Worm (Caenorhabditis elegans): Measurements from ENCODE around the gene fut-8.

The fut-8 gene

ce11 chrV:6016097-6016496 lies 25.8 kb upstream of the fut-8 start:
- TF ChIP-seq mep-1 (tag; optimal IDR thresholded peaks at IDR 0.05) = no peak
- no peak for TF ChIP-seq unc-120 (tag; optimal IDR thresholded peaks at IDR 0.05; ENCODE audit: poor library complexity, severe bottlenecking)
- TF ChIP-seq ham-2 (GFP tag; optimal IDR thresholded peaks at IDR 0.05) = no peak
- TF ChIP-seq ceh-39 (tag; optimal IDR thresholded peaks at IDR 0.05) = no peak
- no peak for TF ChIP-seq snpc-4 (tag; optimal IDR thresholded peaks at IDR 0.05)
- no peak for TF ChIP-seq flh-1 (GFP tag; optimal IDR thresholded peaks at IDR 0.05)
- TF ChIP-seq nhr-28 (tag; optimal IDR thresholded peaks at IDR 0.05) = no peak
- no peak for TF ChIP-seq hlh-1 (tag; optimal IDR thresholded peaks at IDR 0.05)
- TF ChIP-seq unc-39 (tag; optimal IDR thresholded peaks at IDR 0.05) = no peak
- TF ChIP-seq ceh-83 (GFP tag; optimal IDR thresholded peaks at IDR 0.05) = no peak
- no peak for TF ChIP-seq lin-13 (tag; optimal IDR thresholded peaks at IDR 0.05)
- no peak for TF ChIP-seq bed-3 (GFP tag; optimal IDR thresholded peaks at IDR 0.05)
- TF ChIP-seq nhr-76 (tag; optimal IDR thresholded peaks at IDR 0.05) = no peak
- no peak for TF ChIP-seq ceh-43 (GFP tag; optimal IDR thresholded peaks at IDR 0.05)
- no peak for TF ChIP-seq sem-2 (GFP tag; optimal IDR thresholded peaks at IDR 0.05)
- TF ChIP-seq mab-5 (tag; optimal IDR thresholded peaks at IDR 0.05) = no peak
- TF ChIP-seq mls-2 (tag; optimal IDR thresholded peaks at IDR 0.05) = no peak

- no peak for TF ChIP-seq sptf-1 (tag; optimal IDR thresholded peaks at IDR 0.05)
- no peak for TF ChIP-seq nhr-237 (tag; optimal IDR thresholded peaks at IDR 0.05)
- no peak for TF ChIP-seq elt-3 (tag; optimal IDR thresholded peaks at IDR 0.05)
- TF ChIP-seq unc-39 (tag; optimal IDR thresholded peaks at IDR 0.05) = no peak
Observed at ce11 chrV:6015546-6016089, 25.3 kb upstream of the fut-8 start.

ce11 chrV:6012401-6012800 lies 22.1 kb upstream of the fut-8 start:
- TF ChIP-seq nhr-28 (tag; optimal IDR thresholded peaks at IDR 0.05) = no peak
- no peak for TF ChIP-seq elt-3 (tag; optimal IDR thresholded peaks at IDR 0.05)
- TF ChIP-seq nhr-2 (tag; optimal IDR thresholded peaks at IDR 0.05) = no peak

ce11 chrV:6010642-6011041 lies 20.4 kb upstream of the fut-8 start:
- TF ChIP-seq nhr-2 (tag; optimal IDR thresholded peaks at IDR 0.05) (no peak), ham-2 (GFP tag; optimal IDR thresholded peaks at IDR 0.05) (no peak), unc-62 (GFP tag; optimal IDR thresholded peaks at IDR 0.05) (no peak), snpc-4 (tag; optimal IDR thresholded peaks at IDR 0.05) (no peak), drap-1 (GFP tag; optimal IDR thresholded peaks at IDR 0.05) (no peak), ztf-11 (tag; optimal IDR thresholded peaks at IDR 0.05) (no peak), ceh-43 (GFP tag; optimal IDR thresholded peaks at IDR 0.05) (no peak), zip-8 (tag; optimal IDR thresholded peaks at IDR 0.05) (no peak), unc-39 (tag; optimal IDR thresholded peaks at IDR 0.05) (no peak), ceh-83 (GFP tag; optimal IDR thresholded peaks at IDR 0.05) (no peak), hlh-1 (tag; optimal IDR thresholded peaks at IDR 0.05) (no peak)

- TF ChIP-seq cnd-1 (tag; optimal IDR thresholded peaks at IDR 0.05) (no peak), lin-32 (GFP tag; optimal IDR thresholded peaks at IDR 0.05) (no peak), blmp-1 (tag; optimal IDR thresholded peaks at IDR 0.05) (no peak), bed-3 (GFP tag; optimal IDR thresholded peaks at IDR 0.05) (no peak), elt-1 (tag; optimal IDR thresholded peaks at IDR 0.05; ENCODE audit: borderline replicate concordance, insufficient read depth) (no peak), ztf-11 (tag; optimal IDR thresholded peaks at IDR 0.05) (no peak), unc-120 (tag; optimal IDR thresholded peaks at IDR 0.05; ENCODE audit: poor library complexity, severe bottlenecking) (no peak), nhr-28 (tag; optimal IDR thresholded peaks at IDR 0.05) (no peak), tbx-8 (GFP tag; optimal IDR thresholded peaks at IDR 0.05) (no peak), ceh-43 (GFP tag; optimal IDR thresholded peaks at IDR 0.05) (no peak), nhr-12 (tag; optimal IDR thresholded peaks at IDR 0.05) (no peak), lsy-2 (tag; optimal IDR thresholded peaks at IDR 0.05) (no peak), mab-5 (tag; optimal IDR thresholded peaks at IDR 0.05) (no peak), nhr-2 (tag; optimal IDR thresholded peaks at IDR 0.05) (no peak), flh-1 (GFP tag; optimal IDR thresholded peaks at IDR 0.05) (no peak), mep-1 (tag; optimal IDR thresholded peaks at IDR 0.05) (no peak), sptf-1 (tag; optimal IDR thresholded peaks at IDR 0.05) (no peak)
Observed at ce11 chrV:6007927-6008326, 17.6 kb upstream of the fut-8 start.

Data from whole organism, mixed stage, embryonic.